Worm (Caenorhabditis elegans) whole organism, L2 larva: ENCODE measurements around the gene atf-7.

Experiments used
- gmeb-1 ChIP-seq: fragments of 150-350 bp; optimal IDR thresholded peaks from 2 replicates; lab custom pipeline; 2014; ENCODE audit warnings: missing biosample characterization, missing genetic modification characterization
- sem-4 ChIP-seq: fragments of 150-350 bp; optimal IDR thresholded peaks from 2 replicates; lab custom pipeline; 2014; ENCODE audit warnings: missing biosample characterization, missing genetic modification reagents, missing genetic modification characterization
- skn-1 ChIP-seq: sonication (generic microtip); optimal IDR thresholded peaks from 2 replicates; lab custom pipeline; 2017; ENCODE audit warnings: missing biosample characterization, missing genetic modification characterization
- snpc-4 ChIP-seq: fragments of 150-350 bp; optimal IDR thresholded peaks from 2 replicates; lab custom pipeline; 2014; ENCODE audit warnings: missing biosample characterization, missing genetic modification characterization
- ztf-4 ChIP-seq: fragments of 150-350 bp; optimal IDR thresholded peaks from 2 replicates; lab custom pipeline; 2014; ENCODE audit warnings: missing biosample characterization, missing genetic modification characterization

ce11 chrIII:4448029-4448428 lies 50.8 kb downstream of the atf-7 start:
- TF ChIP-seq ztf-4 (tag; lab: Kevin White, UChicago) (no peak), snpc-4 (tag; lab: Kevin White, UChicago) (no peak), gmeb-1 (no peak), sem-4 (no peak), skn-1 (no peak)
